Worm (Caenorhabditis elegans) whole organism, mixed stage, embryonic: ENCODE data around the gene C08F11.7.

Experiments
- blmp-1 ChIP-seq: fragments of 150-350 bp; optimal IDR thresholded peaks from 2 replicates; lab custom pipeline; 2014; ENCODE audit warnings: missing biosample characterization, missing genetic modification characterization
- drap-1 ChIP-seq: fragments of 200-800 bp; sonication (Bioruptor generic); optimal IDR thresholded peaks from 3 replicates; lab custom pipeline; 2018; ENCODE audit warnings: mild to moderate bottlenecking, missing genetic modification characterization, missing compliant biosample characterization
- elt-3 ChIP-seq: fragments of 150-350 bp; optimal IDR thresholded peaks from 2 replicates; lab custom pipeline; 2014; ENCODE audit warnings: missing biosample characterization, missing genetic modification characterization
- lin-13 ChIP-seq: fragments of 150-350 bp; optimal IDR thresholded peaks from 2 replicates; lab custom pipeline; 2014; ENCODE audit warnings: missing biosample characterization, missing genetic modification characterization
- mab-5 ChIP-seq: fragments of 150-350 bp; optimal IDR thresholded peaks from 2 replicates; lab custom pipeline; 2014; ENCODE audit warnings: missing biosample characterization, missing genetic modification characterization
- nhr-237 ChIP-seq: fragments of 150-350 bp; optimal IDR thresholded peaks from 2 replicates; lab custom pipeline; 2014; ENCODE audit warnings: missing biosample characterization, missing genetic modification characterization
- pha-4 ChIP-seq: fragments of 150-350 bp; optimal IDR thresholded peaks from 2 replicates; lab custom pipeline; 2018; ENCODE audit warnings: missing biosample characterization, missing genetic modification reagents, missing genetic modification characterization
- tbx-8 ChIP-seq: fragments of 200-800 bp; sonication (Bioruptor generic); optimal IDR thresholded peaks from 2 replicates; lab custom pipeline; 2018; ENCODE audit warnings: mild to moderate bottlenecking, missing genetic modification characterization, moderate library complexity, missing compliant biosample characterization

DNA sequence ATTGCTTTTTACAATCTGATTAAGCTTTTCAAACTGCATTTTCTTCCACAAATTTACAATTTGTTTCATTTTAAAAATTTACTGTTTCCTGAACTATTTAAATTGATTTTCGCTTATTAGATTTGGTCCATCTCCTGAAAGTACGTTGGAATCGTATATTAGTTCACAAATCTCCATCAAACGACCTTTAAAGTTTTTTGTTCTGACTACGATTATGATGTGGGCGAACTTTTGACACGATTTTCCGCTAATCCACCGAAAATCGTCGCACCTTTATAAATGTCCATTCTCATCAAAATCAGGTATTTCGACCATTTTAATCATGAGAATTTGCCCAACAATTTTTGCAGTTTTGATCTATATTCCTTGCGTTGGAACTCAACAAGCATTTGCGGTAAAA is 13.5 kb upstream of the C08F11.7 start, which contains the start of gene C08F11.1:
- no peak for TF ChIP-seq blmp-1 (tag; lab: Kevin White, UChicago)
- TF ChIP-seq nhr-237 (tag; lab: Kevin White, UChicago): no peak
- TF ChIP-seq elt-3: no peak
- no peak for TF ChIP-seq pha-4 (tag; lab: Kevin White, UChicago)
- TF ChIP-seq lin-13: no peak
- no peak for TF ChIP-seq tbx-8 (GFP tag; lab: Kevin White, UChicago)
- no peak for TF ChIP-seq drap-1
- no peak for TF ChIP-seq mab-5 (tag; lab: Kevin White, UChicago)
